Worm (Caenorhabditis elegans): ENCODE data around the gene Y39G8B.5.
"Not testable (repeated sequence)": the region's sequence is repeated elsewhere in the genome, so short reads cannot be mapped to it uniquely, and the experiment has no call there.

The Y39G8B.5 gene

DNA sequence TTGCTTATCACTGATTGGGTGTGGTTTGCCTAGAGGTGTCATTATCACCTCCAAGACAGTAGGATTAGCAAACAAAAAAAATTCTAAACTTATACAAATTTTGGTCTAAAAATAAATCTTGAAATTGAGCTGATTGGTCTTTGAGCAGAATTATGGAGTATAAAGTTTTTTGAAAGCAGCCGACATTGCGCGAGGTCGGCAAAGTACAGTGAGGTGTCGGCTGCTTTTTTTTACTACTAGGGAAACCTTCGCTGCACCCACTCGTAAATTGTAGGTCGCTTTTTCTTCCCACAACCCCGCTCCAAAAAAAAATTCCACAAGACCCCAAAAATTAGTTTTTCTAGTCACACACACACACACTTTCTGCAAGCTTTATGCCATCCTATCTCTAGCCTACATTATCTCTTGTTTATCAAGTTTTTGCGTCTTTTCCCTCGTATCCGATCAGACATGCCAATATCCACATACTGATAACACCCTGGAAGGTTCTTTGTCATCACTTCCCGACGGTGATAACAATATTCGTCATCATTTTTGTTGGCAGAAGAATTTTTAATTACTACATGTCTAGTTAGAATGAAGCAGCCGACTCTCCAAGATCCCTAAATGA lies 12.3 kb upstream of the Y39G8B.5 start:
- TF ChIP-seq tab-1 (GFP tag; IDR thresholded peaks at IDR 0.05): no peak
- TF ChIP-seq med-1 (GFP tag; optimal IDR thresholded peaks at IDR 0.05; ENCODE audit: insufficient read depth): no peak
- no peak for TF ChIP-seq cog-1 (tag; optimal IDR thresholded peaks at IDR 0.05)
- TF ChIP-seq klf-2 (GFP tag; conservative IDR thresholded peaks at IDR 0.05): no peak
- TF ChIP-seq ref-1 (GFP tag; conservative IDR thresholded peaks at IDR 0.05): no peak
- no peak for TF ChIP-seq T22C8.4 (GFP tag; IDR thresholded peaks at IDR 0.05)
- no peak for TF ChIP-seq ztf-23 (GFP tag; IDR thresholded peaks at IDR 0.05)
- TF ChIP-seq ztf-29 (GFP tag; IDR thresholded peaks at IDR 0.05): no peak
- TF ChIP-seq flt-1 (GFP tag; IDR thresholded peaks at IDR 0.05): no peak

- TF ChIP-seq ztf-29 (GFP tag; IDR thresholded peaks at IDR 0.05) (no peak), med-1 (GFP tag; optimal IDR thresholded peaks at IDR 0.05; ENCODE audit: insufficient read depth) (no peak), T22C8.4 (GFP tag; IDR thresholded peaks at IDR 0.05) (no peak), ztf-23 (GFP tag; IDR thresholded peaks at IDR 0.05) (no peak), tab-1 (GFP tag; IDR thresholded peaks at IDR 0.05) (no peak), cog-1 (tag; optimal IDR thresholded peaks at IDR 0.05) (no peak), klf-2 (GFP tag; conservative IDR thresholded peaks at IDR 0.05) (no peak), flt-1 (GFP tag; IDR thresholded peaks at IDR 0.05) (no peak), ref-1 (GFP tag; conservative IDR thresholded peaks at IDR 0.05) (no peak)
Observed at ce11 chrII:14002200-14002599, 10.6 kb upstream of the Y39G8B.5 start, which contains the start of gene F01D5.5. Gene F01D5.5, minus strand, starts transcription at chrII:14002300.

DNA sequence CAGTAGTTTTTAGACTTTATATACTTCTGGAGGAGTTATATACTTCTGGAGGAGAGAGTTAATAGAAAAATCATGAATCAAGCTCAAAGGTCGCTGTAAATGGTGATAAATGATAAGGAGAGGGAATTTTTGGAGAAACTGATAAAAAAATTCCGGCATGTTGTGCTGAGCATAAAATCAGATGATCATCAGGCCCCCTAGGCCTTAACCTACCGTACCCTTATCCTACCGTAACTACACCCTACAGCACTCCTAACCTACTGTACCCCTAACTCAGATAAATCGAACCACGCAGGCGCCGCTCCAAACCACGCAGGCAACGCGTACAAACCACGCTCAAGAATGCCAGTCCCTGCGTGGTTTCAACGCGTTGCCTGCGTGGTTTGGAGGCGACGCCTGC lies 8.4 kb upstream of the Y39G8B.5 start, which contains the start of gene F01D5.3:
F01D5.3 (minus strand) TSS at position 101 of the 400 bp plus-strand sequence.
- not testable (repeated sequence) for TF ChIP-seq flt-1 (GFP tag; IDR thresholded peaks at IDR 0.05); med-1 (GFP tag; optimal IDR thresholded peaks at IDR 0.05; ENCODE audit: insufficient read depth); ztf-29 (GFP tag; IDR thresholded peaks at IDR 0.05)

DNA sequence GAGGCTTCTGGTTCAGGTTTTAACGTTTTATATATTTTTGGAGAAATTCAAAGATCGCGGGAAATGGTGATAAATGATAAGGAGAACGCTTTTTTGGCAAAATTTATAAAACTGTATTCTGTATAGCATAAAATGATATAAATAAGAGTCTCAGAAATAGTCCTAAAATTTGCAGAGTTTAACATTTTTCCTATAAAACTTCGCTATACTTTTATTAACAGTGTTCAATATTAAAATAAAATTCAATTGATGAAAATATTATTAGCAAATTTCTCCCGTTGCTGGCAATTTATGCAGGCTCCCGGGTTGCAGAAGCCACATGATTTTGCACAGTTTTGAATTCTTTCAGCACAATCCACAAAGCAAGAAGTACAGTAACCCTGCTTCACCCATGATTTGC lies 7.3 kb upstream of the Y39G8B.5 start, which contains the start of gene F01D5.2:
F01D5.2 (minus strand) TSS at position 101 of the 400 bp plus-strand sequence.
- no peak for TF ChIP-seq cog-1 (tag; optimal IDR thresholded peaks at IDR 0.05)
- no peak for TF ChIP-seq flt-1 (GFP tag; IDR thresholded peaks at IDR 0.05)
- TF ChIP-seq ztf-29 (GFP tag; IDR thresholded peaks at IDR 0.05): no peak

DNA sequence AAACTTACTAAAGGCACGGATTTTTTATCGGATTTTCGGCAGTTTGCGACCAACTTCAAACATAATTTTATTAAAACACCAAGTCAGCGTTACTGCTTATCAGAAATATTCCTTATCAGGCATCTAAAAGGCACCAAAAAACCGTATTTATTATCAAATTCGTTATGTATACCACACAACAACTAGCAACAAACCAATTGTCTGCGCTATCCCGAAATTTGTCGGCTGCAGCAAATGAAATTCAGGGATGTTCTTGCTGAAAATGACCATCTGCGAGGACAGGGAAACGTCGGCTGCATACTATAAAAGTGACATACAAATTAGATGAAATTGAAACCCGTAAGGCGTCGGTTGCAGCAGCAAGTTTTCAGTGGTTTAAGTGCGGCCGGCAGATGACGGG lies 6.3 kb upstream of the Y39G8B.5 start:
- TF ChIP-seq ztf-23 (GFP tag; IDR thresholded peaks at IDR 0.05) (no peak), ztf-29 (GFP tag; IDR thresholded peaks at IDR 0.05) (no peak), flt-1 (GFP tag; IDR thresholded peaks at IDR 0.05) (no peak), T22C8.4 (GFP tag; IDR thresholded peaks at IDR 0.05) (no peak), ref-1 (GFP tag; conservative IDR thresholded peaks at IDR 0.05) (no peak), med-1 (GFP tag; optimal IDR thresholded peaks at IDR 0.05; ENCODE audit: insufficient read depth) (no peak), cog-1 (tag; optimal IDR thresholded peaks at IDR 0.05) (no peak), tab-1 (GFP tag; IDR thresholded peaks at IDR 0.05) (no peak), klf-2 (GFP tag; conservative IDR thresholded peaks at IDR 0.05) (no peak)

DNA sequence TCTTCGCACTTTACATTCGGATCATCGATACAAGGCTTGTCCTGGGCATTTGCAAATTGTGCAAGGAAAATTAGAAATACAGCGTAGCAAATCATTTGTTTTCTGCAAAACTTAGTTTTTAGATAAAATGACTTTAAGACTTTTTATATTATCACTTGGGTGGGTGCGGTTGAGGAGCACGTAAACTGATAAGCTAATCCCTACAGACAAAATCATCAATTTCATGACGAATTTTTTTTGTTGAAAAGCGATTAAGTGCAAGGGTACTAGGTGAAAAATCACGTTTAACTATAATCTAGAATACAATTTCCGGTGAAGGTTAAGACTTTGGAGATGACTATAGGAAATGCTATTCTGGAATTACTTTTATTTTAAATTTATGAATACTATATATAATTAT lies 5.8 kb upstream of the Y39G8B.5 start, which contains the start of gene F01D5.1:
F01D5.1 (minus strand) TSS at position 105 of the 400 bp plus-strand sequence.
- no peak for TF ChIP-seq flt-1 (GFP tag; IDR thresholded peaks at IDR 0.05)
- TF ChIP-seq T22C8.4 (GFP tag; IDR thresholded peaks at IDR 0.05): no peak
- TF ChIP-seq ztf-29 (GFP tag; IDR thresholded peaks at IDR 0.05): no peak
- TF ChIP-seq ztf-23 (GFP tag; IDR thresholded peaks at IDR 0.05): no peak
- no peak for TF ChIP-seq ref-1 (GFP tag; conservative IDR thresholded peaks at IDR 0.05)
- TF ChIP-seq klf-2 (GFP tag; conservative IDR thresholded peaks at IDR 0.05): no peak
- no peak for TF ChIP-seq med-1 (GFP tag; optimal IDR thresholded peaks at IDR 0.05; ENCODE audit: insufficient read depth)
- no peak for TF ChIP-seq cog-1 (tag; optimal IDR thresholded peaks at IDR 0.05)
- TF ChIP-seq tab-1 (GFP tag; IDR thresholded peaks at IDR 0.05): no peak

ce11 chrII:13994934-13995333 lies 3.3 kb upstream of the Y39G8B.5 start, which contains the start of gene Y39G8B.7:
Gene Y39G8B.7, minus strand, starts transcription at chrII:13995034.
- no peak for TF ChIP-seq med-1 (GFP tag; optimal IDR thresholded peaks at IDR 0.05; ENCODE audit: insufficient read depth)
- no peak for TF ChIP-seq ref-1 (GFP tag; conservative IDR thresholded peaks at IDR 0.05)
- TF ChIP-seq flt-1 (GFP tag; IDR thresholded peaks at IDR 0.05): no peak
- no peak for TF ChIP-seq ztf-23 (GFP tag; IDR thresholded peaks at IDR 0.05)

- no peak for TF ChIP-seq klf-2 (GFP tag; conservative IDR thresholded peaks at IDR 0.05)
Observed at ce11 chrII:13984551-13984950, 7.1 kb downstream of the Y39G8B.5 start, which contains the start of gene sre-47. Gene sre-47, minus strand, starts transcription at chrII:13984651.

ce11 chrII:13982923-13983322 lies 8.7 kb downstream of the Y39G8B.5 start, which contains the start of the genes Y39G8B.13 and Y39G8B.10:
Gene Y39G8B.13, minus strand, starts transcription at chrII:13983047.
Gene Y39G8B.10, minus strand, starts transcription at chrII:13983115.
- TF ChIP-seq klf-2 (GFP tag; conservative IDR thresholded peaks at IDR 0.05) (no peak), ref-1 (GFP tag; conservative IDR thresholded peaks at IDR 0.05) (no peak), med-1 (GFP tag; optimal IDR thresholded peaks at IDR 0.05; ENCODE audit: insufficient read depth) (no peak), tab-1 (GFP tag; IDR thresholded peaks at IDR 0.05) (no peak), flt-1 (GFP tag; IDR thresholded peaks at IDR 0.05) (no peak), cog-1 (tag; optimal IDR thresholded peaks at IDR 0.05) (no peak), ztf-23 (GFP tag; IDR thresholded peaks at IDR 0.05) (no peak), ztf-29 (GFP tag; IDR thresholded peaks at IDR 0.05) (no peak), T22C8.4 (GFP tag; IDR thresholded peaks at IDR 0.05) (no peak)

- TF ChIP-seq cog-1 (tag; optimal IDR thresholded peaks at IDR 0.05): no peak
Observed at ce11 chrII:13982247-13982646, 9.4 kb downstream of the Y39G8B.5 start.
